Fruit fly (Drosophila melanogaster) whole organism, pupa: Measurements from ENCODE around the gene CG13625.

Source experiments
- CG10348 ChIP-seq: fragments of 200-800 bp; sonication (Bioruptor generic); IDR thresholded peaks from 2 replicates; pipeline ENCODE4 v1.3.6; 2022; ENCODE audit warnings: missing biosample characterization, missing genetic modification characterization
- CG12605 ChIP-seq: fragments of 200-800 bp; sonication (Bioruptor generic); IDR thresholded peaks from 2 replicates; pipeline ENCODE4 v1.3.6; 2022; ENCODE audit warnings: missing biosample characterization, missing genetic modification characterization
- CG13204 ChIP-seq: fragments of 200-800 bp; sonication (Bioruptor generic); optimal IDR thresholded peaks from 2 replicates; lab custom pipeline; 2018; ENCODE audit warnings: missing biosample characterization, mild to moderate bottlenecking, missing genetic modification characterization, moderate library complexity
- CG14655 ChIP-seq: fragments of 200-800 bp; sonication (Bioruptor generic); optimal IDR thresholded peaks from 3 replicates; lab custom pipeline; 2017; ENCODE audit warnings: mild to moderate bottlenecking, missing biosample characterization, missing genetic modification reagents, missing genetic modification characterization
- CG15710 ChIP-seq: fragments of 200-800 bp; sonication (Bioruptor generic); optimal IDR thresholded peaks from 2 replicates; lab custom pipeline; 2018; ENCODE audit warnings: missing biosample characterization, mild to moderate bottlenecking, missing genetic modification characterization, moderate library complexity
- CG17806 ChIP-seq: fragments of 200-800 bp; sonication (Bioruptor generic); optimal IDR thresholded peaks from 2 replicates; lab custom pipeline; 2018; ENCODE audit warnings: missing biosample characterization, mild to moderate bottlenecking, missing genetic modification characterization, moderate library complexity
- CG32121 ChIP-seq: fragments of 200-800 bp; sonication (Bioruptor generic); IDR thresholded peaks from 2 replicates; pipeline ENCODE4 v1.3.6; 2022; ENCODE audit warnings: missing biosample characterization, missing genetic modification characterization
- CG34367 ChIP-seq: fragments of 200-800 bp; sonication (Bioruptor generic); optimal IDR thresholded peaks from 2 replicates; lab custom pipeline; 2018; ENCODE audit warnings: missing biosample characterization, mild to moderate bottlenecking, missing genetic modification characterization
- CG4496 ChIP-seq: fragments of 200-800 bp; sonication (Bioruptor generic); IDR thresholded peaks from 3 replicates; pipeline ENCODE4 v1.3.6; 2022; ENCODE audit warnings: missing biosample characterization, missing genetic modification characterization
- CG8159 ChIP-seq: fragments of 200-800 bp; sonication (Bioruptor generic); optimal IDR thresholded peaks from 3 replicates; lab custom pipeline; 2018; ENCODE audit warnings: missing biosample characterization, mild to moderate bottlenecking, missing genetic modification characterization, moderate library complexity
- CG8301 ChIP-seq: fragments of 200-800 bp; sonication (Bioruptor generic); optimal IDR thresholded peaks from 2 replicates; lab custom pipeline; 2018; ENCODE audit warnings: missing biosample characterization, mild to moderate bottlenecking, missing genetic modification characterization
- CG9948 ChIP-seq: fragments of 200-800 bp; sonication (Bioruptor generic); optimal IDR thresholded peaks from 2 replicates; lab custom pipeline; 2018; ENCODE audit warnings: missing biosample characterization, mild to moderate bottlenecking, missing genetic modification characterization, moderate library complexity
- D1 ChIP-seq: fragments of 200-800 bp; sonication (Bioruptor generic); optimal IDR thresholded peaks from 2 replicates; lab custom pipeline; 2018; ENCODE audit warnings: missing biosample characterization, mild to moderate bottlenecking, missing genetic modification characterization, moderate library complexity
- EcR ChIP-seq: fragments of 200-800 bp; sonication (Bioruptor generic); optimal IDR thresholded peaks from 3 replicates; lab custom pipeline; 2019; ENCODE audit warnings: missing biosample characterization, missing genetic modification characterization, mild to moderate bottlenecking, moderate library complexity, missing genetic modification reagents
- Ets98B ChIP-seq: fragments of 200-800 bp; sonication (Bioruptor generic); IDR thresholded peaks from 2 replicates; pipeline ENCODE4 v1.3.6; 2022; ENCODE audit warnings: missing biosample characterization, missing genetic modification characterization
- Pif1A ChIP-seq: fragments of 200-800 bp; sonication (Bioruptor generic); optimal IDR thresholded peaks from 3 replicates; lab custom pipeline; 2016; ENCODE audit warnings: missing biosample characterization, missing genetic modification characterization
- Pif1B ChIP-seq: fragments of 200-800 bp; sonication (Bioruptor generic); optimal IDR thresholded peaks from 3 replicates; lab custom pipeline; 2016; ENCODE audit warnings: missing biosample characterization, missing genetic modification characterization
- Snoo ChIP-seq: fragments of 200-800 bp; sonication (Bioruptor generic); optimal IDR thresholded peaks from 3 replicates; lab custom pipeline; 2017; ENCODE audit warnings: missing biosample characterization, mild to moderate bottlenecking, missing genetic modification characterization, inconsistent platforms
- fd96Ca ChIP-seq: fragments of 200-800 bp; sonication (Bioruptor generic); IDR thresholded peaks from 3 replicates; pipeline ENCODE4 v1.3.6; 2022; ENCODE audit warnings: missing biosample characterization, missing genetic modification characterization
- gl ChIP-seq: fragments of 200-800 bp; sonication (Bioruptor generic); optimal IDR thresholded peaks from 2 replicates; lab custom pipeline; 2018; ENCODE audit warnings: missing biosample characterization, mild to moderate bottlenecking, missing genetic modification characterization
- rn ChIP-seq: fragments of 200-800 bp; sonication (Bioruptor generic); IDR thresholded peaks from 2 replicates; pipeline ENCODE4 v1.3.6; 2022; ENCODE audit warnings: missing biosample characterization, missing genetic modification characterization

Gene CG13625

DNA sequence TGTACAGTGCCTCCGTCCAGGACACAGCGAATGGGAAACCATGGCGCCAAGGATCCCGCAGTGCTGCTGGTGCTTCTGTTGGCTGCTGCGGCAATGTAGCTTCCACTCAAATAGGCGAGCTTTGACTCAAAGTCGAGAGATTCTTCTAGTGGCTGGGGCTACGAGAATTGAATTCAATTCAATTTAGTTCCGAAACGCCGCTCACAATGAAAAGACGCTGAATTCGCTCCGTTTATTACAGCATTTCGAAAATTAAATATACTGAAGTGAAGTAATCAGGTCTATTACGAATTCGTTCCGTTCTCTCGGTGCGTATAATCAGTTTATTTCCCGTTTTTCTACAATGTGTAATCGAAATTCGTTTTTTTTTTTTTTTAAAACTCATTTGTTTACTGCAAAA, 36.1 kb downstream of the CG13625 start:
- TF ChIP-seq Pif1B (GFP tag; lab: Kevin White, UChicago) (no peak), CG32121 (GFP tag; lab: Robert Waterston, UW) (peak; percentile 43; the same call in 1 of the 2 replicates), Pif1A (no peak), Ets98B (peak; percentile 6; the same call in 1 of the 2 replicates), EcR (GFP tag; lab: Kevin White, UChicago) (no peak), CG17806 (tag; lab: Kevin White, UChicago) (no peak), fd96Ca (GFP tag; lab: Robert Waterston, UW) (no peak), CG13204 (no peak)
- TF ChIP-seq, all 21 proteins: peak for 2

DNA sequence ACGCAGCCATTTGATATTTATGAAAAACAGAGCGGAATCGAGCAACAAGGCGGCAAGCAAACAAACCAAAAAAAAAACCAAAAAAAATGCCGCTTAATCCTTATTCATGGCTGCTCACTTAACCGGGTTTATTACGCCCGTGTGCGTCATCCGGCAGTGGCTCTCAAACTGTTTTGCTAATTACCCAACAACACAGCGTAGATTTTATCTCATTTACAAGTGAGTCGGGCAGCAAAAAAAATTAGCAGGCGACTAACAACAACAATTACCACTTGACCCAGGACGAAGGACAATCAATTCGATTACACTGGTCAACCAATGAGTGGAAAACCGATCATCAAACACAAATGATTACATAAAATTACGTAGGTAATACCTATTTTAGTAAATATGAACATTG, 36.7 kb downstream of the CG13625 start:
- TF ChIP-seq rn (GFP tag; lab: Robert Waterston, UW) (no peak), CG13204 (no peak), CG8301 (tag; lab: Kevin White, UChicago) (no peak), Pif1B (GFP tag; lab: Kevin White, UChicago) (no peak), fd96Ca (GFP tag; lab: Robert Waterston, UW) (no peak), D1 (tag; lab: Kevin White, UChicago) (no peak), CG10348 (GFP tag; lab: Robert Waterston, UW) (no peak), CG15710 (tag; lab: Kevin White, UChicago) (no peak), CG4496 (no peak), CG8159 (no peak), Ets98B (no peak), Snoo (no peak), CG14655 (GFP tag; lab: Kevin White, UChicago) (no peak), gl (no peak), Pif1A (no peak)

DNA sequence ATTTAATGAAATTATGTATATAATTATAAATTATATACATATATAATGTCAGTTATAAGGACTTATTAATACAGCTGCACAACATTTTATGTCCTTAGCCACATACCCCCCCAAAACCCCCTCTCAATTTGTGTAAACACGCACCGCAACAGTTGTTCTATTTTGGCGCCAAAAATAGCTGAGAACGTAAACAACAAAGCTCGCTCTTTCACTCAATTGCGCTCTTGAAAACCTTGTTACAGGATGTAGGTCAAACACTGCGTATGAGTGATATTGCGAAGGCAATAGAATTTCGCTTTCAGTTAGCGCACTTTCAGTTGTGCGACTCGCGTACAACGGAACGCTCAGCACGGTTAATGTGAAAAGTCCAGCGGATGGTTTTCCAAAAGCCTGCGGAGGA, 40.6 kb downstream of the CG13625 start, which contains the start of gene Esyt2:
Esyt2 (plus strand) TSS at position 332 of the 400 bp plus-strand sequence.
- TF ChIP-seq CG32121 (GFP tag; lab: Robert Waterston, UW) = peak; percentile 78
- TF ChIP-seq rn (GFP tag; lab: Robert Waterston, UW) = no peak
- TF ChIP-seq CG8301 (tag; lab: Kevin White, UChicago) = no peak
- TF ChIP-seq CG8159 = no peak
- TF ChIP-seq Pif1B (GFP tag; lab: Kevin White, UChicago) = no peak
- no peak for TF ChIP-seq CG10348 (GFP tag; lab: Robert Waterston, UW)
- no peak for TF ChIP-seq CG13204
- TF ChIP-seq CG4496 = peak; percentile 80
- TF ChIP-seq CG9948 (tag; lab: Kevin White, UChicago) = no peak
- TF ChIP-seq CG34367 (tag; lab: Kevin White, UChicago) = no peak
- no peak for TF ChIP-seq CG17806 (tag; lab: Kevin White, UChicago)
- TF ChIP-seq CG12605 (GFP tag; lab: Robert Waterston, UW) = peak; percentile 63
- no peak for TF ChIP-seq Snoo
- peak; percentile 61; the same call in 1 of the 2 replicates for TF ChIP-seq Ets98B
- TF ChIP-seq fd96Ca (GFP tag; lab: Robert Waterston, UW) = peak; percentile 53; the same call in 2 of the 3 replicates
- TF ChIP-seq CG14655 (GFP tag; lab: Kevin White, UChicago) = no peak
- no peak for TF ChIP-seq gl

DNA sequence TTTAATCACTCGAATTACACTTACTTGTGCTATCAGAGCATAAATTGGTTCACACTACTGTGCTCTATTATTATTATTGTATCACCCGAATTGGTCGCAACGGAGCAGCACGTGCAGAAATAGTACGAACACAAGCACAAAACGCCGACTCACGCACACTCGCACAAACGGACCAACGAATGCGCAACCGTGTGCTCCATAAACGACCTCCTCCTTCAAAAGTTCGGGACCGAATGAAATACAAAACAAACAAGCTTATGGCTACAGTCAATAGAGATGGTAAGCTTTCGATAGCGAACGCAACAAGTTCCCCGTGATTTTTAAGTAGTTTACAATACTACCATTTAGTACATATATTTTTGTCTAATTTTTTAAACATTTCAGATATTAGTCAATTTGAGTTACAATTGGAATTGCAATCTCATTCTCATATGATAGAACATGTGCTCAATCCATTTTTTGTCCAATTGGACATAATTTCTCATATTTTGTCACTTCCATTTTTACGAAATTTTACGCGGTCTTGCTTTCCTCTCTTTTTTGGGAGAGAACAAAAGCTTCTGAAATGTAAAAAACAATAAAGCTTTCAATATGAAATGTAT, 41.2 kb downstream of the CG13625 start, which contains the start of gene Cftr:
Cftr (minus strand) TSS at position 239 of the 602 bp plus-strand sequence.
- TF ChIP-seq CG32121 (GFP tag; lab: Robert Waterston, UW) (peak; percentile 64), Pif1B (GFP tag; lab: Kevin White, UChicago) (peak; percentile 51), CG9948 (tag; lab: Kevin White, UChicago) (no peak), EcR (GFP tag; lab: Kevin White, UChicago) (peak; percentile 6), CG8301 (tag; lab: Kevin White, UChicago) (no peak), Snoo (peak; percentile 9), Pif1A (peak; percentile 52), CG14655 (GFP tag; lab: Kevin White, UChicago) (peak; percentile 3), D1 (tag; lab: Kevin White, UChicago) (no peak), fd96Ca (GFP tag; lab: Robert Waterston, UW) (peak; percentile 70; the same call in 2 of the 3 replicates), CG34367 (tag; lab: Kevin White, UChicago) (peak; percentile 20), CG4496 (peak; percentile 73), CG13204 (no peak), gl (peak; percentile 39), rn (GFP tag; lab: Robert Waterston, UW) (no peak), CG17806 (tag; lab: Kevin White, UChicago) (peak; percentile 6), Ets98B (peak; percentile 74), CG15710 (tag; lab: Kevin White, UChicago) (peak; percentile 3), CG12605 (GFP tag; lab: Robert Waterston, UW) (peak; percentile 71), CG10348 (GFP tag; lab: Robert Waterston, UW) (no peak), CG8159 (peak; percentile 12)

DNA sequence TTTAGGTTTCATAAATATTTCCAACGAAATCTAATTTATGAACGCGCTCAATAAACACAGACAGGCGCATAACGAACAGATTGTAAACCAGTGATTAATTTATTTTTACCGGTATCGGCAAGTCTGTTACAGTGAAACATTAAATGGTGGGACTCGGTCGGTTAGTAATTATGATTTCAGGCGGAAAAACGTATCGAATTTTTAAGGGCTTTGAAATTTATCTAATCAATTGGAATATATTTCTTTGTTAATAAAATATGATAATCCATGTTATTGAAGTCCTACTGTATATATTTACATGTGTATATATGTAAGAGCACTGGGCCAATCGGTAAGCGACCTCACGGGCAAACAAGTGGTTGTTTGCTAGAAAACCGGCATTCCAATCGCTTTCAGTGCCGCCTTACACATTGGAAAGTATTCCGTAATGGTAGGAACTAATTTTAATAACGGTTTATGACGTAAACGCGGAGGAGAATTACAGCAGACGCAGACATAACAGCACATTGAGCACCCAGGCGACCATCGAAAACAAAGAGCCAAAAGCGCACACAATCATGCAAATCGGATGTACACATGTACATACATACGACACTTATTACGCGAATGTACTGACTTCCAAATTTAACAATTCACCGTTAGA, 41.8 kb downstream of the CG13625 start:
- TF ChIP-seq Snoo = peak; percentile 92
- no peak for TF ChIP-seq CG14655 (GFP tag; lab: Kevin White, UChicago)
- peak; percentile 84 for TF ChIP-seq rn (GFP tag; lab: Robert Waterston, UW)
- peak; percentile 96 for TF ChIP-seq CG32121 (GFP tag; lab: Robert Waterston, UW)
- TF ChIP-seq CG8301 (tag; lab: Kevin White, UChicago) = no peak
- TF ChIP-seq EcR (GFP tag; lab: Kevin White, UChicago) = peak; percentile 37
- TF ChIP-seq gl = peak; percentile 52
- no peak for TF ChIP-seq CG13204
- peak; percentile 68 for TF ChIP-seq CG9948 (tag; lab: Kevin White, UChicago)
- peak; percentile 90 for TF ChIP-seq CG15710 (tag; lab: Kevin White, UChicago)
- TF ChIP-seq D1 (tag; lab: Kevin White, UChicago) = no peak
- peak; percentile 64 for TF ChIP-seq CG17806 (tag; lab: Kevin White, UChicago)
- TF ChIP-seq Ets98B = peak; percentile 97
- TF ChIP-seq Pif1A = peak; percentile 92
- peak; percentile 73 for TF ChIP-seq CG8159
- peak; percentile 89 for TF ChIP-seq Pif1B (GFP tag; lab: Kevin White, UChicago)
- TF ChIP-seq CG4496 = peak; percentile 96
- TF ChIP-seq CG10348 (GFP tag; lab: Robert Waterston, UW) = peak; percentile 70; the same call in 1 of the 2 replicates
- TF ChIP-seq CG12605 (GFP tag; lab: Robert Waterston, UW) = peak; percentile 93
- peak; percentile 88 for TF ChIP-seq fd96Ca (GFP tag; lab: Robert Waterston, UW)
- peak; percentile 87 for TF ChIP-seq CG34367 (tag; lab: Kevin White, UChicago)
